Worm (Caenorhabditis elegans) whole organism, L4 larva: Measurements from ENCODE around the gene C28H8.5.

Experiments
- ama-1 ChIP-seq: fragments of 150-350 bp; optimal IDR thresholded peaks from 2 replicates; lab custom pipeline; 2014; ENCODE audit warnings: inconsistent platforms, mixed read lengths
- ceh-28 ChIP-seq: fragments of 150-350 bp; optimal IDR thresholded peaks from 2 replicates; lab custom pipeline; 2014; ENCODE audit warnings: missing biosample characterization, missing genetic modification reagents, missing genetic modification characterization
- ceh-82 ChIP-seq: sonication (generic microtip); optimal IDR thresholded peaks from 2 replicates; lab custom pipeline; 2017; ENCODE audit warnings: missing biosample characterization, missing genetic modification characterization
- cey-2 ChIP-seq: sonication (generic microtip); optimal IDR thresholded peaks from 3 replicates; lab custom pipeline; 2017; ENCODE audit warnings: missing genetic modification characterization, mild to moderate bottlenecking, missing compliant biosample characterization, antibody characterized with exemption, borderline replicate concordance; ENCODE audit not compliant: insufficient read depth
- fkh-10 ChIP-seq: fragments of 150-350 bp; optimal IDR thresholded peaks from 2 replicates; lab custom pipeline; 2014; ENCODE audit warnings: missing biosample characterization, missing genetic modification reagents, missing genetic modification characterization
- nhr-237 ChIP-seq: sonication (generic microtip); optimal IDR thresholded peaks from 2 replicates; lab custom pipeline; 2017; ENCODE audit warnings: missing biosample characterization, missing genetic modification characterization
- nhr-42 ChIP-seq: fragments of 200-800 bp; sonication (Bioruptor generic); IDR thresholded peaks from 2 replicates; pipeline ENCODE4 v1.3.6; 2022; ENCODE audit warnings: missing genetic modification characterization, missing compliant biosample characterization
- pha-4 ChIP-seq, 2 experiments: fragments of 150-350 bp in 1 of 2; fragments of 200-800 bp in 1 of 2; sonication (Bioruptor generic) in 1 of 2; IDR thresholded peaks in 1 of 2; optimal IDR thresholded peaks in 1 of 2; 2 replicates each; pipeline versions ENCODE4 v1.3.6 to Lab custom; 2014 to 2022; ENCODE audit warnings: missing genetic modification characterization in 2 of 2, missing genetic modification reagents in 2 of 2, missing biosample characterization in 1 of 2, missing compliant biosample characterization in 1 of 2
- pqm-1 ChIP-seq: sonication (generic microtip); optimal IDR thresholded peaks from 2 replicates; lab custom pipeline; 2017; ENCODE audit warnings: missing biosample characterization, missing genetic modification characterization
- spr-1 ChIP-seq: sonication (generic microtip); optimal IDR thresholded peaks from 2 replicates; lab custom pipeline; 2016; ENCODE audit warnings: mild to moderate bottlenecking, missing genetic modification characterization, missing compliant biosample characterization
- ztf-11 ChIP-seq: fragments of 150-350 bp; optimal IDR thresholded peaks from 2 replicates; lab custom pipeline; 2014; ENCODE audit warnings: missing biosample characterization, missing genetic modification characterization

DNA sequence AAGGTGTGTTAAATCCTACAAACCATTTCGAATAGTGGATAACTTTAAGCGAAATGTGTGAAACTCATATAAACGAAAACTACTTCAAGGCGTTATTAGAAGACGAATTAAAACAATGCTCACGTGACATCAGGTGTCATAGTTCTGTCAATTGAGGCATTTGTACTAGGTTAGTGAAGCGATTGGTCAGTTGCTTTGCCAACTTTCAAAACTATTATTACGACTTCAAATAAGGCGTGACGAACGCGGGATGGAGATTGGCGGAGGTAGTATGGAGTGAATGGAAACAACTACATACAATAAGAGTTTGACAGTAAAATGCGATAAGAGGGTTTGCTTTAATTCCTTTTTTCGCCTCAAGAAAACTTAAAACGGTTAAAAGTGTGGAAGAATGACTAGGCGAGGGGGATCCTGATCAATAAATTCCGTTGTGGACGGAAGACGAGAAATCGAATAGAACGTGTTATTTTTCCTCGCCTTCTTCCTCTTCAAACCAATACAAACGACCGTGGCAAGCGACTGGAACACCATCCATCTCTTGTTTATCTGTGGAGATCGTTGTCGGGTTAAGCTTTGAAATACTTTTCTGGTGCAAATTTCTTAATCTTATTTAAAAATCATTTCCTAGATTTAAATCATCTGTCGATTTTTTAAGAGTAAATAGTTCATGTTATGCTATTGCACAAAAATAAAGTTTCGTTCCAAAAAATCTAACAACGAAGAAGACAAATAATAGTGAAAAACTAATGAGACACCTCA is 43.1 kb upstream of the C28H8.5 start:
- TF ChIP-seq fkh-10 (no peak), ceh-28 (tag; lab: Kevin White, UChicago) (no peak), nhr-42 (GFP tag; lab: Robert Waterston, UW) (no peak), pqm-1 (tag; lab: Kevin White, UChicago) (no peak), nhr-237 (tag; lab: Kevin White, UChicago) (no peak), pha-4 (GFP tag; IDR thresholded peaks at IDR 0.05; lab: Robert Waterston, UW) (no peak), pha-4 (tag; optimal IDR thresholded peaks at IDR 0.05; lab: Kevin White, UChicago) (no peak), ceh-82 (tag; lab: Kevin White, UChicago) (no peak), ama-1 (lab: Kevin White, UChicago) (no peak), ztf-11 (tag; lab: Kevin White, UChicago) (no peak), spr-1 (tag; lab: Kevin White, UChicago) (no peak), cey-2 (tag; lab: Kevin White, UChicago) (no peak)
